Worm (Caenorhabditis elegans) whole organism, young adult: ENCODE results near the gene T28A11.25.

Experiments
- Y53F4B.3 ChIP-seq: fragments of 200-800 bp; sonication (Bioruptor generic); IDR thresholded peaks from 2 replicates; pipeline ENCODE4 v1.3.6; 2022; ENCODE audit warnings: missing genetic modification reagents, missing genetic modification characterization, missing compliant biosample characterization
- efl-1 ChIP-seq: fragments of 150-350 bp; optimal IDR thresholded peaks from 2 replicates; lab custom pipeline; 2014; ENCODE audit warnings: missing biosample characterization, missing genetic modification reagents, missing genetic modification characterization
- ets-4 ChIP-seq: fragments of 200-800 bp; sonication (Bioruptor generic); optimal IDR thresholded peaks from 2 replicates; lab custom pipeline; 2018; ENCODE audit warnings: mild to moderate bottlenecking, missing genetic modification characterization, missing compliant biosample characterization
- hrde-1 ChIP-seq: sonication (generic microtip); optimal IDR thresholded peaks from 2 replicates; lab custom pipeline; 2016; ENCODE audit warnings: missing genetic modification characterization, mild to moderate bottlenecking, missing compliant biosample characterization, moderate library complexity, missing genotype, missing genetic modification reagents, borderline replicate concordance
- mcd-1 ChIP-seq: fragments of 200-800 bp; sonication (Bioruptor generic); IDR thresholded peaks from 2 replicates; pipeline ENCODE4 v1.3.6; 2022; ENCODE audit warnings: missing genetic modification reagents, missing genetic modification characterization, missing compliant biosample characterization
- mes-4 ChIP-seq: sonication (generic microtip); optimal IDR thresholded peaks from 2 replicates; lab custom pipeline; 2016; ENCODE audit warnings: missing genotype, missing genetic modification characterization, missing compliant biosample characterization
- nfya-1 ChIP-seq: sonication (generic microtip); optimal IDR thresholded peaks from 2 replicates; lab custom pipeline; 2017; ENCODE audit warnings: antibody characterized with exemption, missing compliant biosample characterization, missing genetic modification characterization, borderline replicate concordance; ENCODE audit not compliant: insufficient read depth
- nhr-90 ChIP-seq: sonication (generic microtip); optimal IDR thresholded peaks from 2 replicates; lab custom pipeline; 2016; ENCODE audit warnings: missing genotype, mild to moderate bottlenecking, missing genetic modification characterization, missing compliant biosample characterization
- pha-4 ChIP-seq: fragments of 150-350 bp; sonication (generic microtip); optimal IDR thresholded peaks from 2 replicates; lab custom pipeline; 2014; ENCODE audit warnings: missing biosample characterization, missing genetic modification reagents, missing genetic modification characterization
- xnd-1 ChIP-seq: sonication (generic microtip); optimal IDR thresholded peaks from 2 replicates; lab custom pipeline; 2016; ENCODE audit warnings: missing genotype, missing genetic modification reagents, missing genetic modification characterization, missing compliant biosample characterization

DNA sequence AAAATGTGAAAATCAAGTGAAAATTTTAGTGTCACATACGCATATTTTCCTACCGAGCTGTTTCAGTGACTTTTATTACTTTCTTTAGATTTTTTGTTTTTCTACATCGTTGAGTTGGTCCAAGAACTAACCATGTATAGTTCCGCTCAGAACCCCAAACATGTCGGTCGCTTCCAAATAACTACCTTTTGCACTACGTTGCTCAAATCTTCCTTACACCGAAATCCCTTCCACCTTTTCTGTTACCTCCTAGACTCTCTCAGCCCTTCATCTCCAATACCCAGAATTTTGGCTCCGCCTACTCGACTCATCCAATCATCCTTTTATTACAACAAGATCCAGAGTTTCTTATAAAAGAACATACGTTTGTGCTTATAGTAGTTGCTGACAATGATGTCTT, 3.0 kb downstream of the T28A11.25 start, which contains the start of gene F35F10.5:
- no peak for TF ChIP-seq mcd-1 (GFP tag; lab: Robert Waterston, UW)
- TF ChIP-seq pha-4 (tag; lab: Kevin White, UChicago), result no peak
- no peak for TF ChIP-seq ets-4 (GFP tag; lab: Kevin White, UChicago)
- TF ChIP-seq efl-1 (GFP tag; lab: Kevin White, UChicago), result no peak
- TF ChIP-seq nhr-90 (tag; lab: Kevin White, UChicago), result no peak
- no peak for TF ChIP-seq xnd-1 (tag; lab: Kevin White, UChicago)
- TF ChIP-seq hrde-1 (tag; lab: Kevin White, UChicago), result no peak
- TF ChIP-seq mes-4, result no peak
- no peak for TF ChIP-seq nfya-1 (tag; lab: Kevin White, UChicago)
- TF ChIP-seq Y53F4B.3 (GFP tag; lab: Robert Waterston, UW), result no peak
